Worm (Caenorhabditis elegans): Measurements from ENCODE around the gene nhr-148.

nhr-148 gene

ce11 chrV:7321915-7322314 is 20.0 kb upstream of the nhr-148 start, which contains the start of gene F10G2.10:
Gene F10G2.10 (plus strand): TSS chrV:7322215.
- no peak for TF ChIP-seq Y95B8A.8 (GFP tag; IDR thresholded peaks at IDR 0.05)
- TF ChIP-seq F49E8.2 (tag; optimal IDR thresholded peaks at IDR 0.05; ENCODE audit: insufficient read depth) = no peak
- TF ChIP-seq K12H6.12 (tag; optimal IDR thresholded peaks at IDR 0.05) = no peak
- no peak for TF ChIP-seq nfyb-1 (GFP tag; IDR thresholded peaks at IDR 0.05)
- no peak for TF ChIP-seq aptf-2 (GFP tag; conservative IDR thresholded peaks at IDR 0.05)
- no peak for TF ChIP-seq Y53G8AR.9 (GFP tag; conservative IDR thresholded peaks at IDR 0.05)
- TF ChIP-seq F57A8.1 (GFP tag; optimal IDR thresholded peaks at IDR 0.05) = no peak
- no peak for TF ChIP-seq ekl-4 (GFP tag; IDR thresholded peaks at IDR 0.05)
- no peak for TF ChIP-seq T07F8.4 (tag; optimal IDR thresholded peaks at IDR 0.05)
- TF ChIP-seq F10E7.11 (tag; optimal IDR thresholded peaks at IDR 0.05) = no peak
- TF ChIP-seq zim-3 (tag; optimal IDR thresholded peaks at IDR 0.05) = no peak
- no peak for TF ChIP-seq bed-1 (GFP tag; IDR thresholded peaks at IDR 0.05)
- no peak for TF ChIP-seq die-1 (tag; optimal IDR thresholded peaks at IDR 0.05)

ce11 chrV:7325285-7325684 is 16.7 kb upstream of the nhr-148 start, which contains the start of gene srx-92:
Gene srx-92 (minus strand): TSS chrV:7325385.
- no peak for TF ChIP-seq F55B11.4 (tag; optimal IDR thresholded peaks at IDR 0.05; ENCODE audit: borderline replicate concordance, insufficient read depth)
- no peak for TF ChIP-seq rec-8 (tag; optimal IDR thresholded peaks at IDR 0.05)
- no peak for TF ChIP-seq zfh-2 (GFP tag; conservative IDR thresholded peaks at IDR 0.05)
- no peak for TF ChIP-seq nfyb-1 (GFP tag; IDR thresholded peaks at IDR 0.05)
- no peak for TF ChIP-seq lir-1 (GFP tag; conservative IDR thresholded peaks at IDR 0.05)
- no peak for TF ChIP-seq sea-2 (GFP tag; IDR thresholded peaks at IDR 0.05)
- TF ChIP-seq F57A8.1 (GFP tag; optimal IDR thresholded peaks at IDR 0.05) = no peak
- no peak for TF ChIP-seq egrh-3 (GFP tag; IDR thresholded peaks at IDR 0.05)
- no peak for TF ChIP-seq lin-26 (GFP tag; IDR thresholded peaks at IDR 0.05)
- TF ChIP-seq aptf-2 (GFP tag; conservative IDR thresholded peaks at IDR 0.05) = no peak
- no peak for TF ChIP-seq dpl-1 (GFP tag; optimal IDR thresholded peaks at IDR 0.05)
- no peak for TF ChIP-seq somi-1 (GFP tag; optimal IDR thresholded peaks at IDR 0.05)

ce11 chrV:7326928-7327327 is 15.0 kb upstream of the nhr-148 start, which contains the start of gene F10G2.4:
Gene F10G2.4 (plus strand): TSS chrV:7327228.
- no peak for TF ChIP-seq ceh-91 (GFP tag; IDR thresholded peaks at IDR 0.05)
- TF ChIP-seq lsl-1 (GFP tag; optimal IDR thresholded peaks at IDR 0.05) = no peak
- TF ChIP-seq F10E7.11 (tag; optimal IDR thresholded peaks at IDR 0.05) = no peak
- no peak for TF ChIP-seq F33H1.4 (GFP tag; IDR thresholded peaks at IDR 0.05)
- no peak for TF ChIP-seq let-526 (GFP tag; IDR thresholded peaks at IDR 0.05)
- no peak for TF ChIP-seq madf-10 (tag; optimal IDR thresholded peaks at IDR 0.05)
- TF ChIP-seq aptf-3 (GFP tag; IDR thresholded peaks at IDR 0.05) = no peak
- no peak for TF ChIP-seq C17E4.6 (GFP tag; IDR thresholded peaks at IDR 0.05)
- no peak for TF ChIP-seq ceh-58 (GFP tag; IDR thresholded peaks at IDR 0.05)
- TF ChIP-seq athp-1 (tag; optimal IDR thresholded peaks at IDR 0.05) = no peak
- TF ChIP-seq F52B5.7 (tag; optimal IDR thresholded peaks at IDR 0.05) = no peak
- no peak for TF ChIP-seq cebp-1 (GFP tag; IDR thresholded peaks at IDR 0.05)
- no peak for TF ChIP-seq cebp-1 (tag; optimal IDR thresholded peaks at IDR 0.05)

- TF ChIP-seq T07F8.4 (tag; optimal IDR thresholded peaks at IDR 0.05) (no peak), Y67H2A.10 (GFP tag; conservative IDR thresholded peaks at IDR 0.05) (no peak), K11D2.4 (GFP tag; IDR thresholded peaks at IDR 0.05) (no peak), C06A6.2 (GFP tag; conservative IDR thresholded peaks at IDR 0.05) (no peak), ceh-79 (tag; optimal IDR thresholded peaks at IDR 0.05) (no peak), lin-54 (GFP tag; optimal IDR thresholded peaks at IDR 0.05) (no peak), ztf-26 (tag; optimal IDR thresholded peaks at IDR 0.05) (no peak), F57C9.4 (tag; optimal IDR thresholded peaks at IDR 0.05) (no peak), bed-2 (GFP tag; IDR thresholded peaks at IDR 0.05) (no peak), hsf-1 (GFP tag; IDR thresholded peaks at IDR 0.05) (no peak), nhr-80 (tag; optimal IDR thresholded peaks at IDR 0.05) (no peak), ztf-25 (GFP tag; IDR thresholded peaks at IDR 0.05) (no peak), ztf-22 (GFP tag; optimal IDR thresholded peaks at IDR 0.05) (no peak)
Measured at ce11 chrV:7328092-7328491, 13.9 kb upstream of the nhr-148 start, which contains the start of gene clec-7. Gene clec-7 (plus strand): TSS chrV:7328392.

Measured in whole organism, young adult.